Fruit fly (Drosophila melanogaster) whole organism, wandering third instar larva: ENCODE measurements around the gene Nup205.
A peak's percentile ranks its signal among the peaks of the same experiment; 100 is the strongest.

Source experiments
- Abd-B ChIP-seq: fragments of >200 bp; optimal IDR thresholded peaks from 2 replicates; lab custom pipeline; 2017; ENCODE audit warnings: missing biosample characterization, missing genetic modification characterization
- CG32264 ChIP-seq: fragments of 200-800 bp; sonication (Bioruptor generic); optimal IDR thresholded peaks from 2 replicates; lab custom pipeline; 2016; ENCODE audit warnings: missing biosample characterization, missing genetic modification characterization
- CG9705 ChIP-seq: fragments of 200-800 bp; sonication (Bioruptor generic); optimal IDR thresholded peaks from 2 replicates; lab custom pipeline; 2018; ENCODE audit warnings: missing biosample characterization, mild to moderate bottlenecking, missing genetic modification characterization
- CrebA ChIP-seq: fragments of 200-800 bp; sonication (Bioruptor generic); optimal IDR thresholded peaks from 2 replicates; lab custom pipeline; 2016; ENCODE audit warnings: missing biosample characterization, mild to moderate bottlenecking, missing genetic modification characterization, borderline replicate concordance
- Dfd ChIP-seq: fragments of >200 bp; optimal IDR thresholded peaks from 2 replicates; lab custom pipeline; 2017; ENCODE audit warnings: missing biosample characterization, missing genetic modification characterization
- Dif ChIP-seq: fragments of 200-275, 200-300 bp; sonication (Bioruptor generic); optimal IDR thresholded peaks from 2 replicates; lab custom pipeline; 2018; ENCODE audit warnings: missing biosample characterization, missing genetic modification characterization; ENCODE audit not compliant: partially characterized antibody
- GATAd ChIP-seq: sonication (Bioruptor generic); optimal IDR thresholded peaks from 2 replicates; lab custom pipeline; 2016; ENCODE audit warnings: missing biosample characterization, missing genetic modification characterization
- HLH106 ChIP-seq: fragments of 200-800 bp; optimal IDR thresholded peaks from 3 replicates; lab custom pipeline; 2019; ENCODE audit warnings: missing biosample characterization, mild to moderate bottlenecking, missing genetic modification characterization, moderate library complexity
- Hnf4 ChIP-seq: fragments of 200-800 bp; sonication (Bioruptor generic); optimal IDR thresholded peaks from 2 replicates; lab custom pipeline; 2016; ENCODE audit warnings: missing biosample characterization, mild to moderate bottlenecking, missing genetic modification characterization
- Hr78 ChIP-seq: fragments of >200 bp; optimal IDR thresholded peaks from 2 replicates; lab custom pipeline; 2017; ENCODE audit warnings: missing biosample characterization, missing genetic modification characterization
- Hr83 ChIP-seq: fragments of 200-300 bp; sonication (Bioruptor generic); optimal IDR thresholded peaks from 2 replicates; lab custom pipeline; 2016; ENCODE audit warnings: missing biosample characterization, mild to moderate bottlenecking, missing genetic modification characterization, moderate library complexity; ENCODE audit not compliant: poor library complexity, severe bottlenecking
- Jra ChIP-seq: sonication (Bioruptor generic); optimal IDR thresholded peaks from 2 replicates; lab custom pipeline; 2016; ENCODE audit warnings: missing biosample characterization, missing genetic modification characterization
- Myc ChIP-seq: fragments of >200 bp; optimal IDR thresholded peaks from 2 replicates; lab custom pipeline; 2017
- N ChIP-seq: fragments of >200 bp; optimal IDR thresholded peaks from 2 replicates; lab custom pipeline; 2018; ENCODE audit warnings: missing biosample characterization, missing external identifiers, missing genetic modification characterization
- OdsH ChIP-seq: fragments of 200-800 bp; sonication (Bioruptor generic); optimal IDR thresholded peaks from 2 replicates; lab custom pipeline; 2016; ENCODE audit warnings: missing biosample characterization, mild to moderate bottlenecking, missing genetic modification characterization
- Rel ChIP-seq, 2 experiments: fragments of 200-800 bp; sonication (Bioruptor generic) in 1 of 2; optimal IDR thresholded peaks; 2 replicates in 1 of 2; 3 replicates in 1 of 2; lab custom pipeline; 2016 to 2019; ENCODE audit warnings: mild to moderate bottlenecking in 2 of 2, missing biosample characterization in 2 of 2, missing genetic modification characterization in 2 of 2, moderate library complexity in 1 of 2
- Sp1 ChIP-seq: fragments of 200-800 bp; sonication (Bioruptor generic); optimal IDR thresholded peaks from 3 replicates; lab custom pipeline; 2019; ENCODE audit warnings: missing biosample characterization, mild to moderate bottlenecking, missing genetic modification characterization, moderate library complexity
- Vsx2 ChIP-seq: fragments of 200-300, 225-300 bp; sonication (Bioruptor generic); optimal IDR thresholded peaks from 2 replicates; lab custom pipeline; 2018; ENCODE audit warnings: missing biosample characterization, missing genetic modification characterization; ENCODE audit not compliant: partially characterized antibody
- br ChIP-seq: fragments of 200-800 bp; sonication (Bioruptor generic); optimal IDR thresholded peaks from 2 replicates; lab custom pipeline; 2016; ENCODE audit warnings: missing biosample characterization, missing genetic modification characterization
- brk ChIP-seq: fragments of 200-800 bp; sonication (Bioruptor generic); optimal IDR thresholded peaks from 2 replicates; lab custom pipeline; 2016; ENCODE audit warnings: missing biosample characterization, mild to moderate bottlenecking, missing genetic modification characterization
- dl ChIP-seq, 2 experiments: fragments of 175-275, 200-275 bp in 1 of 2; fragments of 200-275 bp in 1 of 2; sonication (Bioruptor generic); optimal IDR thresholded peaks; lab custom pipeline; 2018; ENCODE audit warnings: mild to moderate bottlenecking in 2 of 2, missing biosample characterization in 2 of 2, missing genetic modification characterization in 2 of 2, moderate library complexity in 2 of 2; ENCODE audit not compliant: partially characterized antibody in 2 of 2, insufficient read depth in 1 of 2
- dmrt93B ChIP-seq: fragments of 200-800 bp; sonication (Bioruptor generic); optimal IDR thresholded peaks from 2 replicates; lab custom pipeline; 2018; ENCODE audit warnings: missing biosample characterization, mild to moderate bottlenecking, missing genetic modification characterization
- dsf ChIP-seq: sonication (Bioruptor generic); optimal IDR thresholded peaks from 2 replicates; lab custom pipeline; 2016; ENCODE audit warnings: missing biosample characterization, missing genetic modification characterization, borderline replicate concordance
- ey ChIP-seq: fragments of 200-800 bp; sonication (Bioruptor generic); optimal IDR thresholded peaks from 2 replicates; lab custom pipeline; 2016; ENCODE audit warnings: missing biosample characterization, missing genetic modification characterization
- foxo ChIP-seq, 2 experiments: fragments of 200-800 bp; sonication (Bioruptor generic); optimal IDR thresholded peaks; 2 replicates in 1 of 2; 3 replicates in 1 of 2; lab custom pipeline; 2016 to 2017; ENCODE audit warnings: missing biosample characterization in 2 of 2, missing genetic modification characterization in 2 of 2
- fru ChIP-seq: fragments of 200-800 bp; sonication (Bioruptor generic); optimal IDR thresholded peaks from 3 replicates; lab custom pipeline; 2016; ENCODE audit warnings: missing biosample characterization, mild to moderate bottlenecking, missing genetic modification characterization
- h ChIP-seq: fragments of 200-800 bp; sonication (Bioruptor generic); optimal IDR thresholded peaks from 3 replicates; lab custom pipeline; 2016; ENCODE audit warnings: missing biosample characterization, mild to moderate bottlenecking, missing genetic modification characterization
- jim ChIP-seq: fragments of 175-275, 200-325 bp; sonication (Bioruptor generic); optimal IDR thresholded peaks from 2 replicates; lab custom pipeline; 2016; ENCODE audit warnings: missing biosample characterization, mild to moderate bottlenecking, missing genetic modification characterization
- lola ChIP-seq: fragments of >200 bp; optimal IDR thresholded peaks from 2 replicates; lab custom pipeline; 2017; ENCODE audit warnings: missing biosample characterization, missing genetic modification characterization
- psq ChIP-seq: fragments of 200-800 bp; sonication (Bioruptor generic); optimal IDR thresholded peaks from 3 replicates; lab custom pipeline; 2017; ENCODE audit warnings: missing biosample characterization, mild to moderate bottlenecking, missing genetic modification characterization, moderate library complexity
- rgr ChIP-seq: fragments of 200-800 bp; sonication (Bioruptor generic); optimal IDR thresholded peaks from 3 replicates; lab custom pipeline; 2016; ENCODE audit warnings: missing biosample characterization, mild to moderate bottlenecking, missing genetic modification characterization
- sage ChIP-seq: fragments of 200-800 bp; sonication (Bioruptor generic); optimal IDR thresholded peaks from 2 replicates; lab custom pipeline; 2016; ENCODE audit warnings: missing biosample characterization, mild to moderate bottlenecking, missing genetic modification characterization
- sv ChIP-seq: fragments of 200-800 bp; sonication (Bioruptor generic); optimal IDR thresholded peaks from 3 replicates; lab custom pipeline; 2016; ENCODE audit warnings: missing biosample characterization, missing genetic modification characterization
- tai ChIP-seq: sonication (Bioruptor generic); optimal IDR thresholded peaks from 2 replicates; lab custom pipeline; 2016; ENCODE audit warnings: missing biosample characterization, missing genetic modification characterization
- usp ChIP-seq: fragments of >200 bp; optimal IDR thresholded peaks from 2 replicates; lab custom pipeline; 2017; ENCODE audit warnings: missing biosample characterization, missing genetic modification characterization
- woc ChIP-seq: sonication (Bioruptor generic); optimal IDR thresholded peaks from 2 replicates; lab custom pipeline; 2016; ENCODE audit warnings: missing biosample characterization, mild to moderate bottlenecking, missing genetic modification characterization

The Nup205 gene

DNA sequence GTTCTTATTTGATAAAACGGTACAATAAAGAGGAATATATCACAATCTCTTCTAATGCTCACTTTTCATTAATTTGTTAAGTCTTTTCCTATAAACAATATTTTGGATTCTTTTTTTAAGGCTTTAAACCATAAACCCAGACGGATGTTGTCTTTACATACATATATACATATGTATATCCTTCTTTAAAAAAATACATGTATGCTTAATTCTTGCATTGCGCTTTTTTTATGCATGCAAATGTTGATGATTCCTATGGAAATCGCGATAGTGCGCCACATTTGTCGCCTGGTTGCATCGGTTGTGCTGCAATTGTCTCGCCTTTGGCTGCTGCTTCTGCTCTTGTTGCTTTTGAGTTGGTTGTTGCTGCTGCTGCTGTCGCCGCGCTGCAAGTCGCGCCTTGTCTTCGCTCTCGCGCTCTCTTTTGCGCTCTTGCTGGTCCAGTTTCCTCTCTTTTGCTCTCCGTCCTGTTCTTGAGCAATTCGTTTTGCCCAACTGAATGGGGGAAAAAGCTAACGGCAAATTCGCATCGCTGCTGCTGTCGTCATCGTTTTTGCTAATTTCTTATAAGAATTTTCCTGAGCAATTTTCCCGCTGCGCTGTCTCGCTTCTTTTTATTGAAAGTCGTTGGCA is 24.9 kb downstream of the Nup205 start:
- TF ChIP-seq Sp1 (GFP tag; lab: Kevin White, UChicago) = peak; percentile 65
- no peak for TF ChIP-seq GATAd (GFP tag; lab: Kevin White, UChicago)
- TF ChIP-seq sage = no peak
- TF ChIP-seq N (GFP tag; lab: Kevin White, UChicago) = no peak
- peak; percentile 69 for TF ChIP-seq Dif (GFP tag; lab: Kevin White, UChicago)
- no peak for TF ChIP-seq jim
- peak; percentile 70 for TF ChIP-seq ey (GFP tag; lab: Kevin White, UChicago)
- peak; percentile 72 for TF ChIP-seq rgr (GFP tag; lab: Kevin White, UChicago)
- peak; percentile 15 for TF ChIP-seq CG9705 (GFP tag; lab: Kevin White, UChicago)
- TF ChIP-seq h = peak; percentile 66
- TF ChIP-seq br (GFP tag; lab: Kevin White, UChicago) = peak; percentile 54
- peak; percentile 10 for TF ChIP-seq Vsx2 (GFP tag; lab: Kevin White, UChicago)
- TF ChIP-seq Hr78 (GFP tag; lab: Kevin White, UChicago) = no peak
- peak; percentile 71 for TF ChIP-seq dmrt93B (GFP tag; lab: Kevin White, UChicago)
- peak; percentile 78 for TF ChIP-seq psq
- no peak for TF ChIP-seq Hr83 (GFP tag; lab: Kevin White, UChicago)
- TF ChIP-seq CG32264 (GFP tag; lab: Kevin White, UChicago) = no peak
- peak; percentile 17 for TF ChIP-seq Hnf4 (GFP tag; lab: Kevin White, UChicago)
- TF ChIP-seq HLH106 (tag; lab: Kevin White, UChicago) = peak; percentile 74
- peak; percentile 74 for TF ChIP-seq OdsH
- peak in 1 of 2 experiments; percentile 81 for TF ChIP-seq foxo (GFP tag; optimal IDR thresholded peaks at IDR 0.05; lab: Kevin White, UChicago)
- TF ChIP-seq dl (GFP tag; optimal IDR thresholded peaks at IDR 0.05; lab: Kevin White, UChicago; ENCODE audit: insufficient read depth in 1 of 2, partially characterized antibody in 2 of 2) = peak; percentile 57 to 75
- TF ChIP-seq dsf = no peak
- TF ChIP-seq fru (GFP tag; lab: Kevin White, UChicago) = peak; percentile 81
- TF ChIP-seq woc (GFP tag; lab: Kevin White, UChicago) = peak; percentile 66

- TF ChIP-seq Rel (GFP tag; optimal IDR thresholded peaks at IDR 0.05; lab: Kevin White, UChicago) (no peak), Rel (tag; optimal IDR thresholded peaks at IDR 0.05; lab: Kevin White, UChicago) (peak; percentile 94), sage (no peak), sv (GFP tag; lab: Kevin White, UChicago) (no peak), Hr83 (GFP tag; lab: Kevin White, UChicago) (no peak), foxo (GFP tag; optimal IDR thresholded peaks at IDR 0.05; lab: Kevin White, UChicago) (peak in 1 of 2 experiments; percentile 50), dsf (no peak), Hr78 (GFP tag; lab: Kevin White, UChicago) (no peak), Hnf4 (GFP tag; lab: Kevin White, UChicago) (peak; percentile 11), lola (GFP tag; lab: Kevin White, UChicago) (no peak), usp (no peak), Abd-B (no peak), OdsH (peak; percentile 62), fru (GFP tag; lab: Kevin White, UChicago) (peak; percentile 67), GATAd (GFP tag; lab: Kevin White, UChicago) (no peak), HLH106 (tag; lab: Kevin White, UChicago) (peak; percentile 6), dl (GFP tag; optimal IDR thresholded peaks at IDR 0.05; lab: Kevin White, UChicago; ENCODE audit: insufficient read depth in 1 of 2, partially characterized antibody in 2 of 2) (no peak), CrebA (GFP tag; lab: Kevin White, UChicago) (no peak), brk (GFP tag; lab: Kevin White, UChicago) (peak; percentile 13), Dif (GFP tag; lab: Kevin White, UChicago) (peak; percentile 23), Dfd (GFP tag; lab: Kevin White, UChicago) (no peak), h (peak; percentile 38), tai (GFP tag; lab: Kevin White, UChicago) (no peak), psq (peak; percentile 49), ey (GFP tag; lab: Kevin White, UChicago) (peak; percentile 42), dmrt93B (GFP tag; lab: Kevin White, UChicago) (no peak), Myc (lab: Kevin White, UChicago) (no peak), rgr (GFP tag; lab: Kevin White, UChicago) (peak; percentile 25), Sp1 (GFP tag; lab: Kevin White, UChicago) (peak; percentile 12), Jra (no peak), CG32264 (GFP tag; lab: Kevin White, UChicago) (no peak), br (GFP tag; lab: Kevin White, UChicago) (peak; percentile 12), woc (GFP tag; lab: Kevin White, UChicago) (peak; percentile 27)
- TF ChIP-seq, all 38 proteins: peak for 15
These were observed 26.6 kb downstream of the Nup205 start for dm6 chrX:19878342-19879204.
